Fruit fly (Drosophila melanogaster) whole organism, adult: ENCODE results near the gene gfzf.

ENCODE experiments used
- CG11617 ChIP-seq: fragments of 200-800 bp; sonication (Bioruptor generic); optimal IDR thresholded peaks from 2 replicates; lab custom pipeline; 2017; ENCODE audit warnings: mild to moderate bottlenecking, missing biosample characterization, missing genetic modification reagents, missing genetic modification characterization
- CG12768 ChIP-seq: fragments of 200-800 bp; sonication (Bioruptor generic); optimal IDR thresholded peaks from 2 replicates; lab custom pipeline; 2017; ENCODE audit warnings: missing biosample characterization, missing genetic modification characterization, mild to moderate bottlenecking, moderate library complexity, missing genetic modification reagents
- CG14711 ChIP-seq: fragments of 200-800 bp; sonication (Bioruptor generic); optimal IDR thresholded peaks from 2 replicates; lab custom pipeline; 2018; ENCODE audit warnings: missing biosample characterization, mild to moderate bottlenecking, missing genetic modification characterization, moderate library complexity
- CG33017 ChIP-seq: fragments of 200-800 bp; sonication (Bioruptor generic); optimal IDR thresholded peaks from 2 replicates; lab custom pipeline; 2018; ENCODE audit warnings: missing biosample characterization, mild to moderate bottlenecking, missing genetic modification characterization, moderate library complexity
- CG5204 ChIP-seq: fragments of 200-800 bp; sonication (Bioruptor generic); optimal IDR thresholded peaks from 2 replicates; lab custom pipeline; 2016; ENCODE audit warnings: missing biosample characterization, missing genetic modification characterization
- CG7045 ChIP-seq: fragments of 200-800 bp; sonication (Bioruptor generic); optimal IDR thresholded peaks from 2 replicates; lab custom pipeline; 2017; ENCODE audit warnings: missing biosample characterization, mild to moderate bottlenecking, missing genetic modification characterization
- CG7101 ChIP-seq: fragments of 200-800 bp; sonication (Bioruptor generic); optimal IDR thresholded peaks from 2 replicates; lab custom pipeline; 2018; ENCODE audit warnings: missing biosample characterization, mild to moderate bottlenecking, missing genetic modification characterization, moderate library complexity
- Clk ChIP-seq: fragments of 200-800 bp; sonication (Bioruptor generic); optimal IDR thresholded peaks from 2 replicates; lab custom pipeline; 2017; ENCODE audit warnings: missing biosample characterization, missing genetic modification characterization
- Crg-1 ChIP-seq: fragments of 200-800 bp; sonication (Bioruptor generic); optimal IDR thresholded peaks from 2 replicates; lab custom pipeline; 2016; ENCODE audit warnings: missing biosample characterization, missing genetic modification characterization
- Mnt ChIP-seq: fragments of 200-800 bp; sonication (Bioruptor generic); optimal IDR thresholded peaks from 2 replicates; lab custom pipeline; 2016; ENCODE audit warnings: missing biosample characterization, mild to moderate bottlenecking, missing genetic modification characterization
- bab1 ChIP-seq: fragments of 200-800 bp; sonication (Bioruptor generic); optimal IDR thresholded peaks from 3 replicates; lab custom pipeline; 2019; ENCODE audit warnings: missing biosample characterization, mild to moderate bottlenecking, missing genetic modification characterization, moderate library complexity
- ovo ChIP-seq: fragments of 200-800 bp; sonication (Bioruptor generic); optimal IDR thresholded peaks from 2 replicates; lab custom pipeline; 2016; ENCODE audit warnings: missing biosample characterization, missing genetic modification characterization
- tj ChIP-seq: fragments of 200-800 bp; sonication (Bioruptor generic); optimal IDR thresholded peaks from 3 replicates; lab custom pipeline; 2017; ENCODE audit warnings: missing biosample characterization, mild to moderate bottlenecking, missing genetic modification characterization, moderate library complexity
- toe ChIP-seq: fragments of 200-800 bp; sonication (Bioruptor generic); optimal IDR thresholded peaks from 2 replicates; lab custom pipeline; 2016; ENCODE audit warnings: missing biosample characterization, missing genetic modification characterization

- no peak for TF ChIP-seq CG11617 (GFP tag; lab: Kevin White, UChicago)
- TF ChIP-seq CG7045 (GFP tag; lab: Kevin White, UChicago): no peak
- TF ChIP-seq Mnt (GFP tag; lab: Kevin White, UChicago): no peak
- no peak for TF ChIP-seq Crg-1 (GFP tag; lab: Kevin White, UChicago)
- TF ChIP-seq CG12768: no peak
- no peak for TF ChIP-seq bab1
- TF ChIP-seq ovo (GFP tag; lab: Kevin White, UChicago): no peak
- no peak for TF ChIP-seq CG33017 (tag; lab: Kevin White, UChicago)
- TF ChIP-seq Clk (GFP tag; lab: Kevin White, UChicago): no peak
- TF ChIP-seq CG14711: no peak
- TF ChIP-seq toe: no peak
- TF ChIP-seq CG7101 (tag; lab: Kevin White, UChicago): no peak
- TF ChIP-seq CG5204 (GFP tag; lab: Kevin White, UChicago): no peak
- TF ChIP-seq tj (GFP tag; lab: Kevin White, UChicago): no peak
These were observed 45.1 kb downstream of the gfzf start for dm6 chr3R:7105503-7106164.
